Fruit fly (Drosophila melanogaster): ENCODE results near the gene Tango10.

dm6 chrX:11709799-11710720 lies 10.0 kb upstream of the Tango10 start, which contains the start of gene FucT6:
- TF ChIP-seq CG4360 (GFP tag; IDR thresholded peaks at IDR 0.05) (no peak), CG9876 (GFP tag; optimal IDR thresholded peaks at IDR 0.05) (no peak), nerfin-1 (tag; optimal IDR thresholded peaks at IDR 0.05) (no peak)
